Fruit fly (Drosophila melanogaster) whole organism, embryonic: ENCODE data around the gene CG44008.

Experiments
- ATbp ChIP-seq: fragments of 200-800 bp; sonication (Bioruptor generic); optimal IDR thresholded peaks from 2 replicates; lab custom pipeline; 2017; ENCODE audit warnings: missing biosample characterization, mild to moderate bottlenecking, missing genetic modification characterization, missing genetic modification reagents
- Abd-B ChIP-seq: fragments of 200-800 bp; sonication (Bioruptor generic); optimal IDR thresholded peaks from 2 replicates; lab custom pipeline; 2018; ENCODE audit warnings: missing biosample characterization, mild to moderate bottlenecking, missing genetic modification characterization, moderate library complexity
- Blimp-1 ChIP-seq: fragments of 200-800 bp; sonication (Bioruptor generic); optimal IDR thresholded peaks from 3 replicates; lab custom pipeline; 2018; ENCODE audit warnings: missing biosample characterization, missing genetic modification characterization, mild to moderate bottlenecking, moderate library complexity, missing genetic modification reagents
- BtbVII ChIP-seq: fragments of 200-800 bp; sonication (Bioruptor generic); optimal IDR thresholded peaks from 3 replicates; lab custom pipeline; 2017; ENCODE audit warnings: missing biosample characterization, mild to moderate bottlenecking, missing genetic modification characterization
- Bteb2 ChIP-seq: fragments of 200-800 bp; sonication (Bioruptor generic); optimal IDR thresholded peaks from 2 replicates; lab custom pipeline; 2016; ENCODE audit warnings: missing biosample characterization, missing genetic modification characterization
- CG11723 ChIP-seq: fragments of 200-800 bp; sonication (Bioruptor generic); optimal IDR thresholded peaks from 2 replicates; lab custom pipeline; 2017; ENCODE audit warnings: missing biosample characterization, mild to moderate bottlenecking, missing genetic modification characterization
- CG12942 ChIP-seq: fragments of 200-800 bp; sonication (Bioruptor generic); optimal IDR thresholded peaks from 3 replicates; lab custom pipeline; 2016; ENCODE audit warnings: missing biosample characterization, missing genetic modification characterization
- CG13424 ChIP-seq: fragments of 200-800 bp; sonication (Bioruptor generic); optimal IDR thresholded peaks from 2 replicates; lab custom pipeline; 2019; ENCODE audit warnings: missing biosample characterization, mild to moderate bottlenecking, missing genetic modification characterization, moderate library complexity
- CG13624 ChIP-seq: fragments of 200-800 bp; sonication (Bioruptor generic); optimal IDR thresholded peaks from 2 replicates; lab custom pipeline; 2016; ENCODE audit warnings: missing biosample characterization, missing genetic modification characterization
- CG14667 ChIP-seq: fragments of 200-800 bp; sonication (Bioruptor generic); IDR thresholded peaks from 2 replicates; pipeline ENCODE4 v1.3.6; 2022; ENCODE audit warnings: missing biosample characterization, missing genetic modification characterization
- CG15514 ChIP-seq: fragments of 200-800 bp; sonication (Bioruptor generic); optimal IDR thresholded peaks from 3 replicates; lab custom pipeline; 2017; ENCODE audit warnings: missing biosample characterization, missing genetic modification characterization, mild to moderate bottlenecking, moderate library complexity, missing genetic modification reagents
- CG16863 ChIP-seq: fragments of 200-800 bp; sonication (Bioruptor generic); optimal IDR thresholded peaks from 3 replicates; lab custom pipeline; 2016; ENCODE audit warnings: missing biosample characterization, missing genetic modification characterization
- CG17186 ChIP-seq: fragments of 200-800 bp; sonication (Bioruptor generic); optimal IDR thresholded peaks from 3 replicates; lab custom pipeline; 2017; ENCODE audit warnings: missing biosample characterization, missing genetic modification reagents, missing genetic modification characterization
- CG18262 ChIP-seq: fragments of 200-800 bp; optimal IDR thresholded peaks from 3 replicates; lab custom pipeline; 2019; ENCODE audit warnings: missing biosample characterization, mild to moderate bottlenecking, missing genetic modification characterization, moderate library complexity
- CG18619 ChIP-seq: fragments of 200-800 bp; sonication (Bioruptor generic); optimal IDR thresholded peaks from 3 replicates; lab custom pipeline; 2017; ENCODE audit warnings: missing biosample characterization, mild to moderate bottlenecking, missing genetic modification characterization
- CG31388 ChIP-seq: fragments of 200-800 bp; sonication (Bioruptor generic); optimal IDR thresholded peaks from 2 replicates; lab custom pipeline; 2016; ENCODE audit warnings: missing biosample characterization, missing genetic modification characterization
- CG31441 ChIP-seq: fragments of 200-800 bp; sonication (Bioruptor generic); IDR thresholded peaks from 2 replicates; pipeline ENCODE4 v1.3.6; 2022; ENCODE audit warnings: missing biosample characterization, missing genetic modification characterization
- CG32532 ChIP-seq: fragments of 200-800 bp; sonication (Bioruptor generic); IDR thresholded peaks from 2 replicates; pipeline ENCODE4 v1.3.6; 2022; ENCODE audit warnings: missing biosample characterization, missing genetic modification characterization
- CG4854 ChIP-seq: fragments of 200-800 bp; sonication (Bioruptor generic); optimal IDR thresholded peaks from 2 replicates; lab custom pipeline; 2016; ENCODE audit warnings: missing biosample characterization, missing genetic modification characterization, inconsistent platforms
- CG6689 ChIP-seq: fragments of 200-800 bp; sonication (Bioruptor generic); IDR thresholded peaks from 2 replicates; pipeline ENCODE4 v1.3.6; 2022; ENCODE audit warnings: missing biosample characterization, missing genetic modification characterization
- CG9876 ChIP-seq: fragments of 200-800 bp; sonication (Bioruptor generic); optimal IDR thresholded peaks from 2 replicates; lab custom pipeline; 2016; ENCODE audit warnings: missing biosample characterization, missing genetic modification characterization
- Chrac-16 ChIP-seq: fragments of 200-800 bp; sonication (Bioruptor generic); optimal IDR thresholded peaks from 3 replicates; lab custom pipeline; 2016; ENCODE audit warnings: missing biosample characterization, missing genetic modification characterization
- CrebB ChIP-seq: fragments of 200-800 bp; sonication (Bioruptor generic); optimal IDR thresholded peaks from 3 replicates; lab custom pipeline; 2018; ENCODE audit warnings: missing biosample characterization, mild to moderate bottlenecking, missing genetic modification characterization
- D19B ChIP-seq: fragments of 200-800 bp; sonication (Bioruptor generic); optimal IDR thresholded peaks from 2 replicates; lab custom pipeline; 2017; ENCODE audit warnings: missing biosample characterization, mild to moderate bottlenecking, missing genetic modification characterization
- Dad ChIP-seq: fragments of 200-800 bp; sonication (Bioruptor generic); optimal IDR thresholded peaks from 3 replicates; lab custom pipeline; 2016; ENCODE audit warnings: missing biosample characterization, missing genetic modification characterization
- Dek ChIP-seq: fragments of 200-800 bp; sonication (Bioruptor generic); optimal IDR thresholded peaks from 3 replicates; lab custom pipeline; 2019; ENCODE audit warnings: missing biosample characterization, mild to moderate bottlenecking, missing genetic modification characterization, moderate library complexity
- Doc2 ChIP-seq: fragments of 200-800 bp; sonication (Bioruptor generic); IDR thresholded peaks from 2 replicates; pipeline ENCODE4 v1.3.6; 2022; ENCODE audit warnings: missing biosample characterization, missing genetic modification characterization
- Med ChIP-seq: fragments of 200-800 bp; sonication (Bioruptor generic); peaks from one replicate; lab custom pipeline; 2016; ENCODE audit warnings: missing biosample characterization, missing genetic modification characterization, mild to moderate bottlenecking, inconsistent platforms, moderate library complexity
- NfI ChIP-seq: fragments of 200-800 bp; sonication (Bioruptor generic); optimal IDR thresholded peaks from 3 replicates; lab custom pipeline; 2018; ENCODE audit warnings: missing biosample characterization, mild to moderate bottlenecking, missing genetic modification characterization, moderate library complexity
- Opbp ChIP-seq: fragments of 200-800 bp; sonication (Bioruptor generic); IDR thresholded peaks from 3 replicates; pipeline ENCODE4 v1.3.6; 2022; ENCODE audit warnings: missing biosample characterization, missing genetic modification characterization; ENCODE audit not compliant: partially characterized antibody
- Ptx1 ChIP-seq: fragments of 200-800 bp; sonication (Bioruptor generic); IDR thresholded peaks from 2 replicates; pipeline ENCODE4 v1.3.6; 2022; ENCODE audit warnings: missing biosample characterization, missing genetic modification characterization
- Sin3A ChIP-seq: fragments of >200 bp; optimal IDR thresholded peaks from 2 replicates; lab custom pipeline; 2018
- Six4 ChIP-seq: fragments of 200-800 bp; sonication (Bioruptor generic); optimal IDR thresholded peaks from 2 replicates; lab custom pipeline; 2016; ENCODE audit warnings: missing biosample characterization, missing genetic modification characterization
- Taf1 ChIP-seq: fragments of 200-800 bp; sonication (Bioruptor generic); IDR thresholded peaks from 2 replicates; pipeline ENCODE4 v1.3.6; 2022; ENCODE audit warnings: missing biosample characterization, missing genetic modification characterization
- ab ChIP-seq: fragments of 200-800 bp; sonication (Bioruptor generic); optimal IDR thresholded peaks from 2 replicates; lab custom pipeline; 2016; ENCODE audit warnings: missing biosample characterization, missing genetic modification characterization
- amos ChIP-seq: fragments of 200-800 bp; sonication (Bioruptor generic); IDR thresholded peaks from 2 replicates; pipeline ENCODE4 v1.3.6; 2022; ENCODE audit warnings: missing biosample characterization, missing genetic modification characterization; ENCODE audit not compliant: partially characterized antibody
- bab2 ChIP-seq: fragments of 200-800 bp; sonication (Bioruptor generic); optimal IDR thresholded peaks from 2 replicates; lab custom pipeline; 2016; ENCODE audit warnings: missing biosample characterization, missing genetic modification characterization
- dan ChIP-seq: fragments of 200-800 bp; sonication (Bioruptor generic); IDR thresholded peaks from 2 replicates; pipeline ENCODE4 v1.3.6; 2022; ENCODE audit warnings: missing biosample characterization, missing genetic modification characterization
- dm ChIP-seq: fragments of 200-800 bp; sonication (Bioruptor generic); optimal IDR thresholded peaks from 3 replicates; lab custom pipeline; 2016; ENCODE audit warnings: missing biosample characterization, missing genetic modification characterization
- fd64A ChIP-seq: fragments of 200-800 bp; sonication (Bioruptor generic); optimal IDR thresholded peaks from 3 replicates; lab custom pipeline; 2018; ENCODE audit warnings: missing biosample characterization, mild to moderate bottlenecking, missing genetic modification characterization
- h ChIP-seq: fragments of >200 bp; optimal IDR thresholded peaks from 2 replicates; lab custom pipeline; 2017
- knrl ChIP-seq: fragments of 200-800 bp; sonication (Bioruptor generic); IDR thresholded peaks from 3 replicates; pipeline ENCODE4 v1.3.6; 2022; ENCODE audit warnings: missing biosample characterization, missing genetic modification characterization; ENCODE audit not compliant: partially characterized antibody
- lola ChIP-seq, 3 experiments: fragments of >200 bp in 2 of 3; fragments of 200-800 bp in 1 of 3; sonication (Bioruptor generic) in 1 of 3; optimal IDR thresholded peaks; 2 replicates each; lab custom pipeline; 2017 to 2019; ENCODE audit warnings: missing biosample characterization in 3 of 3, missing genetic modification characterization in 3 of 3, mild to moderate bottlenecking in 1 of 3, moderate library complexity in 1 of 3
- nom ChIP-seq: fragments of 200-800 bp; sonication (Bioruptor generic); optimal IDR thresholded peaks from 2 replicates; lab custom pipeline; 2017; ENCODE audit warnings: missing biosample characterization, missing genetic modification characterization, mild to moderate bottlenecking, moderate library complexity, missing genetic modification reagents
- prd ChIP-seq, 3 experiments: fragments of >200 bp in 2 of 3; fragments of 200-800 bp in 1 of 3; sonication (Bioruptor generic) in 1 of 3; optimal IDR thresholded peaks in 2 of 3; IDR thresholded peaks in 1 of 3; 2 replicates in 2 of 3; 3 replicates in 1 of 3; pipeline versions ENCODE4 v1.3.6 to Lab custom; 2017 to 2022; ENCODE audit warnings: missing biosample characterization in 1 of 3, missing genetic modification characterization in 1 of 3
- pum ChIP-seq: fragments of 200-800 bp; sonication (Bioruptor generic); optimal IDR thresholded peaks from 2 replicates; lab custom pipeline; 2016; ENCODE audit warnings: missing biosample characterization, missing genetic modification characterization
- sima ChIP-seq: fragments of 200-800 bp; sonication (Bioruptor generic); optimal IDR thresholded peaks from 2 replicates; lab custom pipeline; 2016; ENCODE audit warnings: missing biosample characterization, missing genetic modification characterization
- sob ChIP-seq: fragments of 200-800 bp; sonication (Bioruptor generic); IDR thresholded peaks from 2 replicates; pipeline ENCODE4 v1.3.6; 2022; ENCODE audit warnings: missing biosample characterization, missing genetic modification characterization
- trh ChIP-seq: fragments of 200-800 bp; sonication (Bioruptor generic); optimal IDR thresholded peaks from 2 replicates; lab custom pipeline; 2016; ENCODE audit warnings: missing biosample characterization, missing genetic modification characterization
- yki ChIP-seq: fragments of >200 bp; optimal IDR thresholded peaks from 3 replicates; lab custom pipeline; 2018
- zen ChIP-seq: fragments of 200-800 bp; sonication (Bioruptor generic); optimal IDR thresholded peaks from 3 replicates; lab custom pipeline; 2018; ENCODE audit warnings: missing biosample characterization, mild to moderate bottlenecking, missing genetic modification characterization, moderate library complexity

CG44008 gene

DNA sequence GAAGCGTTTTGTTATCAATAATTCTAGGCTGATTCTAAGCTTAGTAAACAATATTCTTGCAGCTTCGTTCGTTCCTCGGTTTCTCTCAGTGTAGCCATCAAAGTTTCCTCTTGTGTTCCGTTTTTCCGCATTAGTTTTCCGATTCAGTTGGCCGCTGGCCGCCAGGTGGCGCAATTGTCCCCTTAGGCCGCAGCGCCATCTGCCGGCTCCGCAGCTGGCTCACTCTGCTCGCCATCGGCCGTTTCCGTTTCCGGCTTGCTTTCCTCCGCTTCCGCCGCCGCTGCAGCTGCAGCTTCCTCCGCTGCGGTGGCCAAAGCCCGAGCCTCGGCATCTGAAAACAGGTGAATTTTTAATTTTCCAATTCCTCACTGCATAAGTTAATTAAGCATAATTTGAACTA, 25.9 kb downstream of the CG44008 start (continued):
- peak; percentile 88 for TF ChIP-seq trh
- peak in 1 of 3 experiments; percentile 78 for TF ChIP-seq lola (GFP tag; optimal IDR thresholded peaks at IDR 0.05; lab: Kevin White, UChicago)
- peak; percentile 100 for TF ChIP-seq Med (GFP tag; lab: Kevin White, UChicago)
- TF ChIP-seq Doc2 (GFP tag; lab: Robert Waterston, UW) = no peak
- TF ChIP-seq NfI = peak; percentile 93
- TF ChIP-seq fd64A (GFP tag; lab: Kevin White, UChicago) = peak; percentile 97
- no peak for TF ChIP-seq yki (lab: Kevin White, UChicago)
- TF ChIP-seq CG15514 (GFP tag; lab: Kevin White, UChicago) = peak; percentile 94
- peak; percentile 43; the same call in 1 of the 2 replicates for TF ChIP-seq Taf1 (GFP tag; lab: Robert Waterston, UW)
- peak; percentile 86 for TF ChIP-seq pum
- TF ChIP-seq dm (GFP tag; lab: Kevin White, UChicago) = peak; percentile 92
- TF ChIP-seq CG31388 (GFP tag; lab: Kevin White, UChicago) = peak; percentile 81
- peak; percentile 76 for TF ChIP-seq CG13424 (tag; lab: Kevin White, UChicago)
- peak; percentile 38 for TF ChIP-seq ab (GFP tag; lab: Kevin White, UChicago)
- peak; percentile 60 for TF ChIP-seq Abd-B (GFP tag; lab: Kevin White, UChicago)
- TF ChIP-seq nom (GFP tag; lab: Kevin White, UChicago) = no peak
- peak; percentile 98 for TF ChIP-seq ATbp (GFP tag; lab: Kevin White, UChicago)
- TF ChIP-seq Dek (tag; lab: Kevin White, UChicago) = peak; percentile 65
- TF ChIP-seq knrl (GFP tag; lab: Robert Waterston, UW) = 0 out of 3 replicates have a peak, but pooled peaks have one; percentile 7
- peak; percentile 96 for TF ChIP-seq CG18619 (GFP tag; lab: Kevin White, UChicago)
- no peak for TF ChIP-seq Sin3A (lab: Kevin White, UChicago)
- TF ChIP-seq CrebB (tag; lab: Kevin White, UChicago) = peak; percentile 89
- TF ChIP-seq h = peak; percentile 52
- peak; percentile 90 for TF ChIP-seq CG13624
- TF ChIP-seq CG9876 = peak; percentile 95
- peak; percentile 84 for TF ChIP-seq sima (GFP tag; lab: Kevin White, UChicago)
- peak; percentile 88 for TF ChIP-seq CG6689 (GFP tag; lab: Robert Waterston, UW)
- TF ChIP-seq sob (GFP tag; lab: Robert Waterston, UW) = peak; percentile 88
- peak; percentile 79 for TF ChIP-seq D19B (GFP tag; lab: Kevin White, UChicago)
- TF ChIP-seq dan = no peak; the same call in 1 of the 2 replicates
- peak; percentile 94 for TF ChIP-seq CG17186 (GFP tag; lab: Kevin White, UChicago)
- no peak for TF ChIP-seq amos (GFP tag; lab: Robert Waterston, UW)
- peak; percentile 77 for TF ChIP-seq Ptx1 (GFP tag; lab: Robert Waterston, UW)
- TF ChIP-seq Blimp-1 = peak; percentile 84
- peak; percentile 76; the same call in 1 of the 2 replicates for TF ChIP-seq CG14667 (GFP tag; lab: Robert Waterston, UW)
- peak; percentile 85 for TF ChIP-seq CG12942 (GFP tag; lab: Kevin White, UChicago)
- TF ChIP-seq Opbp (GFP tag; lab: Robert Waterston, UW) = peak; percentile 66; the same call in 2 of the 3 replicates
- peak; percentile 88 for TF ChIP-seq bab2 (GFP tag; lab: Kevin White, UChicago)
- TF ChIP-seq Bteb2 (GFP tag; lab: Kevin White, UChicago) = peak; percentile 83
- TF ChIP-seq CG18262 (tag; lab: Kevin White, UChicago) = peak; percentile 89
- peak; percentile 93 for TF ChIP-seq Dad
- peak; percentile 96 for TF ChIP-seq BtbVII (GFP tag; lab: Kevin White, UChicago)
- peak; percentile 97 for TF ChIP-seq CG11723 (GFP tag; lab: Kevin White, UChicago)
- peak; percentile 91 for TF ChIP-seq Chrac-16
- TF ChIP-seq zen (tag; lab: Kevin White, UChicago) = peak; percentile 94
- peak; percentile 93 for TF ChIP-seq CG16863 (GFP tag; lab: Kevin White, UChicago)
- TF ChIP-seq prd (optimal IDR thresholded peaks at IDR 0.05; lab: Kevin White, UChicago) = no peak
- peak; percentile 89 for TF ChIP-seq prd (GFP tag; IDR thresholded peaks at IDR 0.05; lab: Robert Waterston, UW)
- TF ChIP-seq Six4 (GFP tag; lab: Kevin White, UChicago) = peak; percentile 96
- TF ChIP-seq CG32532 (GFP tag; lab: Robert Waterston, UW) = peak; percentile 90
- peak; percentile 96 for TF ChIP-seq CG31441
- peak; percentile 93 for TF ChIP-seq CG4854
